Fruit fly (Drosophila melanogaster) whole organism, larva: ENCODE results near the gene CG34176.

Source experiments
- noc ChIP-seq: fragments of 200-800 bp; sonication (Bioruptor generic); optimal IDR thresholded peaks from 3 replicates; lab custom pipeline; 2019; ENCODE audit warnings: missing biosample characterization, mild to moderate bottlenecking, missing genetic modification characterization, moderate library complexity

CG34176 gene

dm6 chr2L:4028697-4029096 is 24.8 kb downstream of the CG34176 start:
- TF ChIP-seq noc (tag; lab: Kevin White, UChicago) = no peak

dm6 chr2L:4030236-4030943 is 26.5 kb downstream of the CG34176 start:
- no peak for TF ChIP-seq noc (tag; lab: Kevin White, UChicago)

- TF ChIP-seq noc (tag; lab: Kevin White, UChicago) = no peak
These were observed 27.6 kb downstream of the CG34176 start, which contains the start of gene ed for dm6 chr2L:4031203-4032096. Gene ed (plus strand): TSS chr2L:4031377.

dm6 chr2L:4034300-4034699 is 30.4 kb downstream of the CG34176 start:
- TF ChIP-seq noc (tag; lab: Kevin White, UChicago) = no peak

dm6 chr2L:4036306-4036705 is 32.4 kb downstream of the CG34176 start:
- no peak for TF ChIP-seq noc (tag; lab: Kevin White, UChicago)

- no peak for TF ChIP-seq noc (tag; lab: Kevin White, UChicago)
These were observed 33.1 kb downstream of the CG34176 start for dm6 chr2L:4037015-4037414.

dm6 chr2L:4038073-4038699 is 34.3 kb downstream of the CG34176 start:
- TF ChIP-seq noc (tag; lab: Kevin White, UChicago) = no peak

dm6 chr2L:4043052-4043451 is 39.2 kb downstream of the CG34176 start:
- no peak for TF ChIP-seq noc (tag; lab: Kevin White, UChicago)

dm6 chr2L:4045185-4045814 is 41.4 kb downstream of the CG34176 start:
- TF ChIP-seq noc (tag; lab: Kevin White, UChicago) = no peak

- no peak for TF ChIP-seq noc (tag; lab: Kevin White, UChicago)
These were observed 47.9 kb downstream of the CG34176 start for dm6 chr2L:4051770-4052169.

- no peak for TF ChIP-seq noc (tag; lab: Kevin White, UChicago)
These were observed 48.5 kb downstream of the CG34176 start for dm6 chr2L:4052346-4052745.

dm6 chr2L:4053421-4054091 is 49.7 kb downstream of the CG34176 start:
- peak; percentile 90 for TF ChIP-seq noc (tag; lab: Kevin White, UChicago)
